Worm (Caenorhabditis elegans): Measurements from ENCODE around the gene C48B4.3.

C48B4.3 gene

ce11 chrIII:9621840-9622525 lies 39.8 kb upstream of the C48B4.3 start (continued):
- no peak for TF ChIP-seq nhr-102 (tag; optimal IDR thresholded peaks at IDR 0.05)
- TF ChIP-seq F49E8.2 (tag; optimal IDR thresholded peaks at IDR 0.05; ENCODE audit: borderline replicate concordance): no peak
- no peak for TF ChIP-seq unc-62 (GFP tag; optimal IDR thresholded peaks at IDR 0.05 in 1 of 2)
- TF ChIP-seq unc-62 (tag; optimal IDR thresholded peaks at IDR 0.05): no peak
- no peak for TF ChIP-seq Y105C5A.15 (GFP tag; IDR thresholded peaks at IDR 0.05)
- no peak for TF ChIP-seq jun-1 (tag; optimal IDR thresholded peaks at IDR 0.05)
- TF ChIP-seq ces-1 (GFP tag; optimal IDR thresholded peaks at IDR 0.05): no peak
- TF ChIP-seq tra-1 (GFP tag; IDR thresholded peaks at IDR 0.05): no peak
- TF ChIP-seq ceh-82 (tag; optimal IDR thresholded peaks at IDR 0.05): no peak
- peak; percentile 55 for TF ChIP-seq hlh-30 (tag; optimal IDR thresholded peaks at IDR 0.05; ENCODE audit: insufficient read depth)
- TF ChIP-seq nhr-11 (tag; optimal IDR thresholded peaks at IDR 0.05): no peak
- no peak for TF ChIP-seq attf-4 (tag; optimal IDR thresholded peaks at IDR 0.05)
- no peak for TF ChIP-seq spr-1 (tag; optimal IDR thresholded peaks at IDR 0.05)
- no peak for TF ChIP-seq daf-12 (tag; optimal IDR thresholded peaks at IDR 0.05)
- TF ChIP-seq fos-1 (tag; optimal IDR thresholded peaks at IDR 0.05): no peak
- TF ChIP-seq daf-16 (GFP tag; optimal IDR thresholded peaks at IDR 0.05): no peak
- TF ChIP-seq daf-16 (tag; optimal IDR thresholded peaks at IDR 0.05): peak; percentile 84
- no peak for TF ChIP-seq dmd-8 (GFP tag; IDR thresholded peaks at IDR 0.05)
- TF ChIP-seq snpc-1.2 (GFP tag; IDR thresholded peaks at IDR 0.05): no peak
- TF ChIP-seq ZK337.2 (GFP tag; IDR thresholded peaks at IDR 0.05): no peak
- TF ChIP-seq lim-7 (GFP tag; IDR thresholded peaks at IDR 0.05): no peak
- no peak for TF ChIP-seq aly-2 (tag; optimal IDR thresholded peaks at IDR 0.05)
- TF ChIP-seq nhr-237 (tag; optimal IDR thresholded peaks at IDR 0.05): no peak
- TF ChIP-seq T26A8.4 (GFP tag; IDR thresholded peaks at IDR 0.05): no peak
- TF ChIP-seq dve-1 (tag; optimal IDR thresholded peaks at IDR 0.05; ENCODE audit: insufficient read depth): peak; percentile 57
- no peak for TF ChIP-seq ama-1 (optimal IDR thresholded peaks at IDR 0.05)
- TF ChIP-seq Y75B8A.6 (GFP tag; IDR thresholded peaks at IDR 0.05): no peak
- no peak for TF ChIP-seq mxl-2 (GFP tag; conservative IDR thresholded peaks at IDR 0.05)
- no peak for TF ChIP-seq arid-1 (GFP tag; conservative IDR thresholded peaks at IDR 0.05)
- TF ChIP-seq snpc-4 (tag; optimal IDR thresholded peaks at IDR 0.05): no peak
- peak; percentile 11 for TF ChIP-seq mes-2 (tag; optimal IDR thresholded peaks at IDR 0.05; ENCODE audit: poor library complexity, severe bottlenecking)
- TF ChIP-seq zip-2 (tag; optimal IDR thresholded peaks at IDR 0.05): no peak
- TF ChIP-seq hlh-11 (tag; optimal IDR thresholded peaks at IDR 0.05): no peak
- TF ChIP-seq zfp-3 (GFP tag; conservative IDR thresholded peaks at IDR 0.05): no peak
- no peak for TF ChIP-seq aha-1 (tag)
- peak; percentile 53 for TF ChIP-seq dmd-6 (GFP tag; IDR thresholded peaks at IDR 0.05)
- TF ChIP-seq spr-3 (GFP tag; optimal IDR thresholded peaks at IDR 0.05): no peak
- TF ChIP-seq cey-2 (tag; optimal IDR thresholded peaks at IDR 0.05; ENCODE audit: borderline replicate concordance, insufficient read depth): no peak
- no peak for TF ChIP-seq dpl-1 (GFP tag; optimal IDR thresholded peaks at IDR 0.05)
- TF ChIP-seq hif-1 (tag; optimal IDR thresholded peaks at IDR 0.05): no peak
- TF ChIP-seq ceh-20 (GFP tag; IDR thresholded peaks at IDR 0.05): no peak
- TF ChIP-seq ceh-28 (tag; optimal IDR thresholded peaks at IDR 0.05): no peak
- TF ChIP-seq F26F4.8 (GFP tag; conservative IDR thresholded peaks at IDR 0.05): no peak
- TF ChIP-seq daf-19 (GFP tag; conservative IDR thresholded peaks at IDR 0.05): no peak
- TF ChIP-seq egl-43 (GFP tag; IDR thresholded peaks at IDR 0.05): no peak
- TF ChIP-seq nhr-28 (tag; optimal IDR thresholded peaks at IDR 0.05): peak; percentile 77
- no peak for TF ChIP-seq ztf-7 (tag; optimal IDR thresholded peaks at IDR 0.05)
- no peak for TF ChIP-seq lin-13 (GFP tag; optimal IDR thresholded peaks at IDR 0.05)
- no peak for TF ChIP-seq zip-11 (GFP tag; IDR thresholded peaks at IDR 0.05)
- no peak for TF ChIP-seq ctbp-1 (GFP tag; IDR thresholded peaks at IDR 0.05)
- no peak for TF ChIP-seq lin-1 (GFP tag; IDR thresholded peaks at IDR 0.05)
- no peak for TF ChIP-seq nhr-48 (tag; optimal IDR thresholded peaks at IDR 0.05)

Measured in whole organism, L4 larva.